Worm (Caenorhabditis elegans) whole organism, midembryonic: Measurements from ENCODE around the gene clc-12.

Source experiments
- T22C8.4 ChIP-seq: fragments of 200-800 bp; sonication (Bioruptor generic); IDR thresholded peaks from 2 replicates; pipeline ENCODE4 v1.3.6; 2022; ENCODE audit warnings: missing genetic modification characterization, missing compliant biosample characterization
- flt-1 ChIP-seq: fragments of 200-800 bp; sonication (Bioruptor generic); IDR thresholded peaks from 2 replicates; pipeline ENCODE4 v1.3.6; 2022; ENCODE audit warnings: missing genetic modification characterization, missing compliant biosample characterization
- klf-2 ChIP-seq: fragments of 200-800 bp; sonication (Bioruptor generic); conservative IDR thresholded peaks from 2 replicates; pipeline ENCODE4 v1.3.6; 2022; ENCODE audit warnings: missing genetic modification reagents, missing genetic modification characterization, missing compliant biosample characterization
- med-1 ChIP-seq: sonication (generic microtip); optimal IDR thresholded peaks from 2 replicates; lab custom pipeline; 2017; ENCODE audit warnings: missing genetic modification characterization, mild to moderate bottlenecking, missing compliant biosample characterization, antibody characterized with exemption, missing genetic modification reagents; ENCODE audit not compliant: insufficient read depth
- ref-1 ChIP-seq: fragments of 200-800 bp; sonication (Bioruptor generic); conservative IDR thresholded peaks from 2 replicates; pipeline ENCODE4 v1.3.6; 2022; ENCODE audit warnings: missing genetic modification reagents, missing genetic modification characterization, missing compliant biosample characterization
- tab-1 ChIP-seq: fragments of 200-800 bp; sonication (Bioruptor generic); IDR thresholded peaks from 2 replicates; pipeline ENCODE4 v1.3.6; 2022; ENCODE audit warnings: missing genetic modification characterization, missing compliant biosample characterization
- ztf-23 ChIP-seq: fragments of 200-800 bp; sonication (Bioruptor generic); IDR thresholded peaks from 2 replicates; pipeline ENCODE4 v1.3.6; 2022; ENCODE audit warnings: missing genetic modification reagents, missing genetic modification characterization, missing compliant biosample characterization
- ztf-29 ChIP-seq: fragments of 200-800 bp; sonication (Bioruptor generic); IDR thresholded peaks from 2 replicates; pipeline ENCODE4 v1.3.6; 2022; ENCODE audit warnings: missing genetic modification reagents, missing genetic modification characterization, missing compliant biosample characterization

DNA sequence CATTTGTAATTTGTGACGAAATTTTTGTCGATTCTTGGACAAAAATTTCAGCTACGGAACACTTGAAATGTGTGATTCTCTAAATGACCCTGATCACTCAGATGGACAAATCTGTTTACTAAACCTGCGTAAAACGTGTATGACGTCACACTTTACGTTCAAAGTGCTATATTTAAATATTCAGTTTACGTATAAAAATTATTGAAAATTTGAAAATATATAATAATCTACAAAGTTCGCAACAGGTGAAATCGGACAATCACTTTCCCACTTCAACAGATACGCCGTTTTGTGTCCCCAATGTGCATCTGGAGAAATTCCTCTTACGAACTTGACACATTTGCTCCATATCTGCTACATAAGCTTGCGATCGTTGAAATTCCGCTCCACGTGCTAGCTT lies 4.0 kb downstream of the clc-12 start, which contains the start of gene srh-131:
- TF ChIP-seq T22C8.4 (GFP tag; lab: Robert Waterston, UW) (no peak), ztf-29 (GFP tag; lab: Robert Waterston, UW) (no peak), klf-2 (GFP tag; lab: Robert Waterston, UW) (no peak), flt-1 (GFP tag; lab: Robert Waterston, UW) (no peak), ztf-23 (GFP tag; lab: Robert Waterston, UW) (no peak), tab-1 (GFP tag; lab: Robert Waterston, UW) (no peak), ref-1 (GFP tag; lab: Robert Waterston, UW) (no peak), med-1 (GFP tag; lab: Kevin White, UChicago) (no peak)
